Worm (Caenorhabditis elegans): ENCODE measurements around the gene aakg-1.

- TF ChIP-seq ZK546.5 (tag; optimal IDR thresholded peaks at IDR 0.05) (no peak), unc-62 (GFP tag; optimal IDR thresholded peaks at IDR 0.05) (no peak), snpc-4 (tag; optimal IDR thresholded peaks at IDR 0.05) (no peak), fos-1 (tag; optimal IDR thresholded peaks at IDR 0.05) (no peak), nhr-237 (tag; optimal IDR thresholded peaks at IDR 0.05) (no peak), unc-39 (tag; optimal IDR thresholded peaks at IDR 0.05) (no peak), lin-15B (tag; optimal IDR thresholded peaks at IDR 0.05) (peak; percentile 59), elt-2 (tag; optimal IDR thresholded peaks at IDR 0.05) (peak; percentile 71), daf-12 (tag; optimal IDR thresholded peaks at IDR 0.05) (no peak), jun-1 (tag; optimal IDR thresholded peaks at IDR 0.05) (no peak)
These were observed 17.1 kb downstream of the aakg-1 start for ce11 chrIII:12558097-12558594.
